Fruit fly (Drosophila melanogaster) whole organism, embryonic: ENCODE data around the gene Ns4.

Source experiments
- Awh ChIP-seq: fragments of 200-800 bp; sonication (Bioruptor generic); IDR thresholded peaks from 2 replicates; pipeline ENCODE4, ENCODE4 v1.3.6; 2022; ENCODE audit warnings: missing biosample characterization, missing genetic modification characterization
- CG11695 ChIP-seq: fragments of 200-800 bp; sonication (Bioruptor generic); IDR thresholded peaks from 3 replicates; pipeline ENCODE4 v1.3.6; 2022; ENCODE audit warnings: missing biosample characterization, missing genetic modification characterization
- CG12391 ChIP-seq: fragments of 200-800 bp; sonication (Bioruptor generic); optimal IDR thresholded peaks from 3 replicates; lab custom pipeline; 2018; ENCODE audit warnings: missing biosample characterization, mild to moderate bottlenecking, missing genetic modification characterization, moderate library complexity
- CG14014 ChIP-seq: fragments of 200-800 bp; sonication (Bioruptor generic); IDR thresholded peaks from 2 replicates; pipeline ENCODE4 v1.3.6; 2022; ENCODE audit warnings: missing biosample characterization, missing genetic modification characterization
- CG14441 ChIP-seq: fragments of 200-800 bp; sonication (Bioruptor generic); IDR thresholded peaks from 2 replicates; pipeline ENCODE4 v1.3.6; 2022; ENCODE audit warnings: missing biosample characterization, missing genetic modification characterization
- CG15514 ChIP-seq: fragments of 200-800 bp; sonication (Bioruptor generic); optimal IDR thresholded peaks from 3 replicates; lab custom pipeline; 2017; ENCODE audit warnings: missing biosample characterization, missing genetic modification characterization, mild to moderate bottlenecking, moderate library complexity, missing genetic modification reagents
- CG15601 ChIP-seq: fragments of 200-800 bp; sonication (Bioruptor generic); optimal IDR thresholded peaks from 3 replicates; lab custom pipeline; 2019; ENCODE audit warnings: missing biosample characterization, mild to moderate bottlenecking, missing genetic modification characterization, moderate library complexity
- CG1603 ChIP-seq: fragments of 200-800 bp; sonication (Bioruptor generic); optimal IDR thresholded peaks from 2 replicates; lab custom pipeline; 2019; ENCODE audit warnings: missing biosample characterization, mild to moderate bottlenecking, missing genetic modification characterization, moderate library complexity
- CG16815 ChIP-seq: fragments of 200-800 bp; sonication (Bioruptor generic); optimal IDR thresholded peaks from 3 replicates; lab custom pipeline; 2017; ENCODE audit warnings: missing biosample characterization, mild to moderate bottlenecking, missing genetic modification characterization
- CG17328 ChIP-seq: fragments of 200-800 bp; sonication (Bioruptor generic); IDR thresholded peaks from 2 replicates; pipeline ENCODE4 v1.3.6; 2022; ENCODE audit warnings: missing biosample characterization, missing genetic modification characterization
- CG18619 ChIP-seq: fragments of 200-800 bp; sonication (Bioruptor generic); optimal IDR thresholded peaks from 3 replicates; lab custom pipeline; 2017; ENCODE audit warnings: missing biosample characterization, mild to moderate bottlenecking, missing genetic modification characterization
- CG2712 ChIP-seq: fragments of 200-800 bp; optimal IDR thresholded peaks from 3 replicates; lab custom pipeline; 2019; ENCODE audit warnings: missing biosample characterization, mild to moderate bottlenecking, missing genetic modification characterization, moderate library complexity
- CG4360 ChIP-seq: fragments of 200-800 bp; sonication (Bioruptor generic); IDR thresholded peaks from 2 replicates; pipeline ENCODE4 v1.3.6; 2022; ENCODE audit warnings: missing biosample characterization, missing genetic modification characterization
- CG6254 ChIP-seq: fragments of 200-800 bp; sonication (Bioruptor generic); optimal IDR thresholded peaks from 3 replicates; lab custom pipeline; 2017; ENCODE audit warnings: mild to moderate bottlenecking, missing biosample characterization, missing genetic modification reagents, missing genetic modification characterization
- CG7372 ChIP-seq: fragments of 200-800 bp; sonication (Bioruptor generic); IDR thresholded peaks from 2 replicates; pipeline ENCODE4 v1.3.6; 2022; ENCODE audit warnings: missing biosample characterization, missing genetic modification characterization
- CG7786 ChIP-seq: fragments of 200-800 bp; sonication (Bioruptor generic); optimal IDR thresholded peaks from 2 replicates; lab custom pipeline; 2016; ENCODE audit warnings: missing biosample characterization, missing genetic modification characterization
- CG7839 ChIP-seq: fragments of 200-800 bp; sonication (Bioruptor generic); optimal IDR thresholded peaks from 3 replicates; lab custom pipeline; 2018; ENCODE audit warnings: missing biosample characterization, mild to moderate bottlenecking, missing genetic modification characterization, moderate library complexity
- CHES-1-like ChIP-seq: fragments of 200-800 bp; sonication (Bioruptor generic); optimal IDR thresholded peaks from 2 replicates; lab custom pipeline; 2016; ENCODE audit warnings: missing biosample characterization, missing genetic modification characterization
- Camta ChIP-seq: fragments of 200-800 bp; sonication (Bioruptor generic); optimal IDR thresholded peaks from 2 replicates; lab custom pipeline; 2016; ENCODE audit warnings: missing biosample characterization, missing genetic modification characterization
- CoRest ChIP-seq: fragments of 200-800 bp; sonication (Bioruptor generic); optimal IDR thresholded peaks from 3 replicates; lab custom pipeline; 2018; ENCODE audit warnings: missing biosample characterization, mild to moderate bottlenecking, missing genetic modification characterization, moderate library complexity
- Dfd ChIP-seq, 2 experiments: fragments of >200 bp; optimal IDR thresholded peaks; 2 replicates each; lab custom pipeline; 2017; ENCODE audit warnings: missing biosample characterization in 2 of 2, missing genetic modification characterization in 2 of 2
- Dip3 ChIP-seq: fragments of 200-800 bp; sonication (Bioruptor generic); optimal IDR thresholded peaks from 3 replicates; lab custom pipeline; 2016; ENCODE audit warnings: missing biosample characterization, missing genetic modification characterization
- Dref ChIP-seq: fragments of 200-800 bp; sonication (Bioruptor generic); IDR thresholded peaks from 2 replicates; pipeline ENCODE4 v1.3.6; 2022; ENCODE audit warnings: missing biosample characterization, missing genetic modification characterization
- Drgx ChIP-seq: fragments of 200-800 bp; sonication (Bioruptor generic); IDR thresholded peaks from 2 replicates; pipeline ENCODE4 v1.3.6; 2022; ENCODE audit warnings: missing biosample characterization, missing genetic modification characterization
- H2.0 ChIP-seq: fragments of 200-800 bp; sonication (Bioruptor generic); IDR thresholded peaks from 2 replicates; pipeline ENCODE4 v1.3.6; 2022; ENCODE audit warnings: missing biosample characterization, missing genetic modification characterization
- Hr39 ChIP-seq: fragments of >200 bp; optimal IDR thresholded peaks from 2 replicates; lab custom pipeline; 2017
- Med ChIP-seq: fragments of 200-800 bp; sonication (Bioruptor generic); peaks from one replicate; lab custom pipeline; 2016; ENCODE audit warnings: missing biosample characterization, missing genetic modification characterization, mild to moderate bottlenecking, inconsistent platforms, moderate library complexity
- Poxn ChIP-seq: fragments of 200-800 bp; sonication (Bioruptor generic); IDR thresholded peaks from 2 replicates; pipeline ENCODE4 v1.3.6; 2022; ENCODE audit warnings: missing biosample characterization, missing genetic modification characterization
- Ptx1 ChIP-seq: fragments of 200-800 bp; sonication (Bioruptor generic); IDR thresholded peaks from 2 replicates; pipeline ENCODE4 v1.3.6; 2022; ENCODE audit warnings: missing biosample characterization, missing genetic modification characterization
- Rfx ChIP-seq: fragments of 200-800 bp; sonication (Bioruptor generic); IDR thresholded peaks from 2 replicates; pipeline ENCODE4 v1.3.6; 2022; ENCODE audit warnings: missing biosample characterization, missing genetic modification characterization
- Sox102F ChIP-seq: fragments of 200-800 bp; sonication (Bioruptor generic); optimal IDR thresholded peaks from 2 replicates; lab custom pipeline; 2018; ENCODE audit warnings: missing biosample characterization, mild to moderate bottlenecking, missing genetic modification characterization, moderate library complexity
- Sry-β ChIP-seq: fragments of 200-800 bp; sonication (Bioruptor generic); optimal IDR thresholded peaks from 2 replicates; lab custom pipeline; 2018; ENCODE audit warnings: missing biosample characterization, mild to moderate bottlenecking, missing genetic modification characterization, moderate library complexity
- bsh ChIP-seq, 2 experiments: fragments of 200-800 bp; sonication (Bioruptor generic); optimal IDR thresholded peaks; 2 replicates each; lab custom pipeline; 2017 to 2018; ENCODE audit warnings: mild to moderate bottlenecking in 2 of 2, missing biosample characterization in 2 of 2, missing genetic modification characterization in 2 of 2, moderate library complexity in 1 of 2
- dmrt11E ChIP-seq: fragments of 200-800 bp; sonication (Bioruptor generic); optimal IDR thresholded peaks from 3 replicates; lab custom pipeline; 2018; ENCODE audit warnings: missing biosample characterization, mild to moderate bottlenecking, missing genetic modification characterization, moderate library complexity
- dmrt99B ChIP-seq: fragments of 200-800 bp; sonication (Bioruptor generic); optimal IDR thresholded peaks from 2 replicates; lab custom pipeline; 2018; ENCODE audit warnings: missing biosample characterization, mild to moderate bottlenecking, missing genetic modification characterization, moderate library complexity
- eve ChIP-seq, 2 experiments: fragments of >200 bp; optimal IDR thresholded peaks; 2 replicates each; lab custom pipeline; 2017; ENCODE audit warnings: missing biosample characterization in 2 of 2, missing genetic modification characterization in 2 of 2
- eyg ChIP-seq: fragments of 200-800 bp; sonication (Bioruptor generic); optimal IDR thresholded peaks from 3 replicates; lab custom pipeline; 2016; ENCODE audit warnings: missing biosample characterization, missing genetic modification characterization
- hkb ChIP-seq, 2 experiments: fragments of 200-800 bp in 1 of 2; fragments of >200 bp in 1 of 2; sonication (Bioruptor generic) in 1 of 2; IDR thresholded peaks in 1 of 2; optimal IDR thresholded peaks in 1 of 2; 2 replicates each; pipeline versions ENCODE4 v1.3.6 to Lab custom; 2017 to 2022; ENCODE audit warnings: missing biosample characterization in 1 of 2, missing genetic modification characterization in 1 of 2
- lbe ChIP-seq: fragments of 200-800 bp; sonication (Bioruptor generic); optimal IDR thresholded peaks from 2 replicates; lab custom pipeline; 2016; ENCODE audit warnings: missing biosample characterization, mild to moderate bottlenecking, missing genetic modification characterization
- lmd ChIP-seq: fragments of 200-800 bp; sonication (Bioruptor generic); IDR thresholded peaks from 2 replicates; pipeline ENCODE4 v1.3.6; 2022; ENCODE audit warnings: missing biosample characterization, missing genetic modification characterization
- nom ChIP-seq: fragments of 200-800 bp; sonication (Bioruptor generic); optimal IDR thresholded peaks from 2 replicates; lab custom pipeline; 2017; ENCODE audit warnings: missing biosample characterization, missing genetic modification characterization, mild to moderate bottlenecking, moderate library complexity, missing genetic modification reagents
- pan ChIP-seq, 4 experiments: fragments of >200 bp in 3 of 4; fragments of 200-800 bp in 1 of 4; sonication (Bioruptor generic) in 1 of 4; optimal IDR thresholded peaks in 3 of 4; IDR thresholded peaks in 1 of 4; 2 replicates each; pipeline versions ENCODE4 v1.3.6 to Lab custom; 2017 to 2022; ENCODE audit warnings: missing biosample characterization in 2 of 4, missing genetic modification characterization in 2 of 4, mixed read lengths in 1 of 4
- pzg ChIP-seq: fragments of 200-800 bp; sonication (Bioruptor generic); optimal IDR thresholded peaks from 3 replicates; lab custom pipeline; 2018; ENCODE audit warnings: missing biosample characterization, mild to moderate bottlenecking, missing genetic modification characterization, moderate library complexity
- row ChIP-seq: fragments of 200-800 bp; sonication (Bioruptor generic); IDR thresholded peaks from 3 replicates; pipeline ENCODE4 v1.3.6; 2022; ENCODE audit warnings: missing biosample characterization, missing genetic modification characterization
- sob ChIP-seq: fragments of 200-800 bp; sonication (Bioruptor generic); IDR thresholded peaks from 2 replicates; pipeline ENCODE4 v1.3.6; 2022; ENCODE audit warnings: missing biosample characterization, missing genetic modification characterization
- stc ChIP-seq: fragments of 200-800 bp; sonication (Bioruptor generic); IDR thresholded peaks from 2 replicates; pipeline ENCODE4 v1.3.6; 2022; ENCODE audit warnings: missing biosample characterization, missing genetic modification characterization
- tap ChIP-seq: fragments of 200-800 bp; optimal IDR thresholded peaks from 3 replicates; lab custom pipeline; 2019; ENCODE audit warnings: missing biosample characterization, mild to moderate bottlenecking, missing genetic modification characterization, moderate library complexity
- usp ChIP-seq: fragments of >200 bp; optimal IDR thresholded peaks from 2 replicates; lab custom pipeline; 2017; ENCODE audit warnings: missing biosample characterization, missing genetic modification characterization
- zen ChIP-seq: fragments of 200-800 bp; sonication (Bioruptor generic); optimal IDR thresholded peaks from 3 replicates; lab custom pipeline; 2018; ENCODE audit warnings: missing biosample characterization, mild to moderate bottlenecking, missing genetic modification characterization, moderate library complexity

Gene Ns4

DNA sequence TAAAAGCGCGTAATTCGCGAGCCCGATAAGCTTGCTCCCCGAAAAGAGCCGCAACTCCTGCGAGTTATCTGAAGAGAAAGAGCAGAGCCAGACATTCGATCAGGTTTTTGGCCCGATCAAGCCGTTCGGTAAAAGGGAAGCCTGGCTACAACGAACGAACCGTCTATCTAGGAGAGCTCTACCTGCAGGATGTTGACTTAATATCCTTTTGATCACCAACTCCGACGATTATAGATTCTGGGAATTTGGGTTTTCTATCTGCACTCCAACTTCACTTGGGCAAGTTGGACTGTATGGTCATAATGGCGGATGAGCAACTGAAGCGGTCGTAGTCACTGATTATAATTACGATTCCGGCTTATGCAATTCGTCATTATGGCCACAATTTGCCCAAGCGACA is 49.9 kb downstream of the Ns4 start (continued):
- TF ChIP-seq CG14014 (GFP tag; lab: Robert Waterston, UW) (peak; percentile 35; the same call in 1 of the 2 replicates), bsh (GFP tag; optimal IDR thresholded peaks at IDR 0.05; lab: Kevin White, UChicago) (no peak), Rfx (GFP tag; lab: Robert Waterston, UW) (peak; percentile 33; the same call in 1 of the 2 replicates), CG18619 (GFP tag; lab: Kevin White, UChicago) (no peak), CG7839 (tag; lab: Kevin White, UChicago) (no peak), Ptx1 (GFP tag; lab: Robert Waterston, UW) (peak; percentile 51; the same call in 1 of the 2 replicates), Hr39 (no peak), lmd (GFP tag; lab: Robert Waterston, UW) (peak; percentile 32), CG14441 (GFP tag; lab: Robert Waterston, UW) (peak; percentile 12; the same call in 1 of the 2 replicates), Awh (GFP tag; lab: Robert Waterston, UW) (no peak), Poxn (GFP tag; lab: Robert Waterston, UW) (no peak), Drgx (peak; percentile 83), lbe (GFP tag; lab: Kevin White, UChicago) (no peak), eyg (no peak)

- TF ChIP-seq CG15514 (GFP tag; lab: Kevin White, UChicago): no peak
- TF ChIP-seq CG11695 (GFP tag; lab: Robert Waterston, UW): peak; percentile 43; the same call in 1 of the 3 replicates
- TF ChIP-seq eve (GFP tag; optimal IDR thresholded peaks at IDR 0.05; lab: Kevin White, UChicago): no peak
- no peak for TF ChIP-seq zen (tag; lab: Kevin White, UChicago)
- TF ChIP-seq CG6254 (GFP tag; lab: Kevin White, UChicago): no peak
- no peak for TF ChIP-seq tap (tag; lab: Kevin White, UChicago)
- TF ChIP-seq row: 0 out of 3 replicates have a peak, but pooled peaks have one; percentile 9
- TF ChIP-seq usp (GFP tag; lab: Kevin White, UChicago): no peak
- TF ChIP-seq H2.0 (GFP tag; lab: Robert Waterston, UW): no peak
- TF ChIP-seq Dfd (GFP tag; optimal IDR thresholded peaks at IDR 0.05; lab: Kevin White, UChicago): no peak
- TF ChIP-seq CG4360: no peak
- TF ChIP-seq pzg: no peak
- TF ChIP-seq CG1603 (tag; lab: Kevin White, UChicago): peak; percentile 24
- no peak for TF ChIP-seq Rfx (GFP tag; lab: Robert Waterston, UW)
- peak in 1 of 2 experiments; percentile 0 for TF ChIP-seq bsh (GFP tag; optimal IDR thresholded peaks at IDR 0.05; lab: Kevin White, UChicago)
- TF ChIP-seq sob (GFP tag; lab: Robert Waterston, UW): no peak
- no peak for TF ChIP-seq CG15601
- TF ChIP-seq hkb (optimal IDR thresholded peaks at IDR 0.05; lab: Kevin White, UChicago): no peak
- peak; percentile 20; the same call in 1 of the 2 replicates for TF ChIP-seq hkb (GFP tag; IDR thresholded peaks at IDR 0.05; lab: Robert Waterston, UW)
- TF ChIP-seq CG16815 (GFP tag; lab: Kevin White, UChicago): no peak
- TF ChIP-seq dmrt11E: no peak
- no peak for TF ChIP-seq CG7786
- TF ChIP-seq CG17328: no peak
- TF ChIP-seq pan (optimal IDR thresholded peaks at IDR 0.05; lab: Kevin White, UChicago): no peak
- TF ChIP-seq pan (GFP tag; optimal IDR thresholded peaks at IDR 0.05 in 1 of 2, IDR thresholded peaks at IDR 0.05 in 1 of 2): peak in 1 of 2 experiments; percentile 7
- TF ChIP-seq Sox102F (GFP tag; lab: Kevin White, UChicago): peak; percentile 8
- TF ChIP-seq nom (GFP tag; lab: Kevin White, UChicago): no peak
- TF ChIP-seq dmrt99B (tag; lab: Kevin White, UChicago): peak; percentile 17
- no peak for TF ChIP-seq CG7372
- TF ChIP-seq Dref: no peak
- TF ChIP-seq stc (GFP tag; lab: Robert Waterston, UW): 0 out of 2 replicates have a peak, but pooled peaks have one; percentile 28
- TF ChIP-seq Sry-β: no peak
- TF ChIP-seq CG2712 (tag; lab: Kevin White, UChicago): no peak
- TF ChIP-seq CHES-1-like: no peak
- peak; percentile 35 for TF ChIP-seq Med (GFP tag; lab: Kevin White, UChicago)
- TF ChIP-seq Dip3 (GFP tag; lab: Kevin White, UChicago): no peak
- TF ChIP-seq Camta (GFP tag; lab: Kevin White, UChicago): no peak
- TF ChIP-seq CG12391 (tag; lab: Kevin White, UChicago): peak; percentile 0
- no peak for TF ChIP-seq CoRest (tag; lab: Kevin White, UChicago)
Measured at dm6 chr2L:20802839-20803238, 50.6 kb downstream of the Ns4 start.
